Worm (Caenorhabditis elegans): ENCODE measurements around the gene pph-6.
A peak's percentile ranks its signal among the peaks of the same experiment; 100 is the strongest.

- peak; percentile 88 for TF ChIP-seq lsy-2 (tag; optimal IDR thresholded peaks at IDR 0.05)
- peak; percentile 3 for TF ChIP-seq unc-62 (GFP tag; optimal IDR thresholded peaks at IDR 0.05)
- peak; percentile 95 for TF ChIP-seq lin-13 (tag; optimal IDR thresholded peaks at IDR 0.05)
- TF ChIP-seq elt-1 (tag; optimal IDR thresholded peaks at IDR 0.05; ENCODE audit: borderline replicate concordance, insufficient read depth): no peak
- TF ChIP-seq ztf-11 (tag; optimal IDR thresholded peaks at IDR 0.05): no peak
- TF ChIP-seq nhr-12 (tag; optimal IDR thresholded peaks at IDR 0.05): no peak
- peak; percentile 90 for TF ChIP-seq pha-4 (tag; optimal IDR thresholded peaks at IDR 0.05)
- no peak for TF ChIP-seq snpc-4 (tag; optimal IDR thresholded peaks at IDR 0.05)
- TF ChIP-seq nhr-76 (tag; optimal IDR thresholded peaks at IDR 0.05): no peak
- TF ChIP-seq drap-1 (GFP tag; optimal IDR thresholded peaks at IDR 0.05): peak; percentile 39
- TF ChIP-seq nhr-237 (tag; optimal IDR thresholded peaks at IDR 0.05): peak; percentile 80
- TF ChIP-seq mep-1 (tag; optimal IDR thresholded peaks at IDR 0.05): peak; percentile 90
These were observed 1.4 kb upstream of the pph-6 start, which contains the start of gene C34C12.8 for ce11 chrIII:3460061-3460460.

Data from whole organism, mixed stage, embryonic.